Fruit fly (Drosophila melanogaster) whole organism: ENCODE results near the gene CG33702.

ENCODE experiments used
- CG8478 ChIP-seq: fragments of >200 bp; optimal IDR thresholded peaks from 2 replicates; lab custom pipeline; 2018; ENCODE audit warnings: inconsistent platforms
- Dll ChIP-seq: fragments of >200 bp; optimal IDR thresholded peaks from 2 replicates; lab custom pipeline; 2017
- EcR ChIP-seq, 2 experiments: fragments of >200 bp; optimal IDR thresholded peaks; 2 replicates each; lab custom pipeline; 2017; ENCODE audit warnings: missing biosample characterization in 2 of 2, missing genetic modification characterization in 2 of 2, missing genetic modification reagents in 2 of 2
- pan ChIP-seq: fragments of >200 bp; optimal IDR thresholded peaks from 2 replicates; lab custom pipeline; 2017
- psq ChIP-seq: fragments of >200 bp; optimal IDR thresholded peaks from 2 replicates; lab custom pipeline; 2017
- usp ChIP-seq: fragments of >200 bp; optimal IDR thresholded peaks from 2 replicates; lab custom pipeline; 2017; ENCODE audit warnings: missing biosample characterization, missing genetic modification characterization, mixed read lengths

The CG33702 gene

DNA sequence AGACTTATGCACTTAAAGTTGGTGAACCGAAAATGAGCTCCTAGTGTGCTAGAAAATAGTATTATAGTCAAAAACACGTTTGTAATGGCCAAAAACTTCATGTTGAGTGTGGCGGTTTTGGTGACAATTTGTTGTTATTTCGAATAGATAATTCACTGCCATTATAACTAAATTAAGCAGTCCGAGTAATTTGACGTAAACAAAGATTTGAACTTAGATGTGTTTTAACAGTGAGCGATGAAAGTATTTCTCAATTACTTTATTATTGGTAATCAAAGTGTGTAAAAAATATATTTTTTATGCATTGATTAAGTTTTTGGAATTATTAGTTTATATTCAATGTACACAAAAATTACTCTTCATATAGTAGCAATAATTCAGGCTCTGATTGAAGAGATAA, at the start of gene CG33702:
CG33702 (minus strand) TSS at position 101 of the 400 bp plus-strand sequence.
- TF ChIP-seq pan (no peak), usp (GFP tag; lab: Kevin White, UChicago) (no peak)

DNA sequence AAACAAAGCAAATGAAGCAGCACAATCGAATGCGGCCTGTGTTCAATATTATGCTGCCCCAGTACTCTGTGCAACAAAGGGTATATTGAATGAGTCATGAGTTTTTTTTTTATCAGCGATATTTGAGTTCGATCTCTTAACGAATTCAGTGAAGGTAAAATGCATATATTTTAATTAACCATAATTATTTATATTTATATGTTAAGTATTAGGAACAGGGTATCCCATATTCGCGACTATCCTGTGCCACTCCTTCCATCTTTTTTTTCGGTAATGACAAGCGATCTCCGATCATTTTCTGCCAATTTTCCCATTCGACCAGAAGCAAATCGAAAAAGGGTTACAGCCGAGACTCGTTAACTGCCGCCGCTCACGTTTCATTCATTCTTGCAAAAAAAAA, 45.8 kb upstream of the CG33702 start:
- TF ChIP-seq pan, result no peak
- no peak for TF ChIP-seq Dll (lab: Kevin White, UChicago)
- TF ChIP-seq CG8478 (lab: Kevin White, UChicago), result no peak
- TF ChIP-seq usp (GFP tag; lab: Kevin White, UChicago), result no peak
- no peak for TF ChIP-seq psq (lab: Kevin White, UChicago)
- TF ChIP-seq EcR (GFP tag; optimal IDR thresholded peaks at IDR 0.05; lab: Kevin White, UChicago), result no peak

DNA sequence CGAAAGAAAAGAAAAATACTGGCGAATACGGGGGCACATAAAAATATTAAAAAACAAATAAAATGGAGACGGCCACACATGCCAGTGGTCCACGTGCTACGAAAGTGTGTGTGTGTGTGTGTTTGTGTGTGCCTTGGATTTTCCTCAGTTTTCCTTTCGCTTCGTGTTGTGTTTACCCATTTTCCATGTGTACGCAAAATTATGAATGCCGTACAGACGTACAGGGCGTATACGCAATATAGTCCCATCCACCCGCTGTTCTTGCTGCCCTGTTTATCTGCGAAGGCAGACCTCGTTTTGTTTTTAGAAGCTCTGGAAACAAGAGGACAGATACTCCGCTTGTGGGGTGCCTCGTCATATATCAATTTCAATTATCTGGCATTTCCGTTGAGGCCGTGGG, 43.5 kb upstream of the CG33702 start:
- TF ChIP-seq pan (no peak), Dll (lab: Kevin White, UChicago) (no peak)

DNA sequence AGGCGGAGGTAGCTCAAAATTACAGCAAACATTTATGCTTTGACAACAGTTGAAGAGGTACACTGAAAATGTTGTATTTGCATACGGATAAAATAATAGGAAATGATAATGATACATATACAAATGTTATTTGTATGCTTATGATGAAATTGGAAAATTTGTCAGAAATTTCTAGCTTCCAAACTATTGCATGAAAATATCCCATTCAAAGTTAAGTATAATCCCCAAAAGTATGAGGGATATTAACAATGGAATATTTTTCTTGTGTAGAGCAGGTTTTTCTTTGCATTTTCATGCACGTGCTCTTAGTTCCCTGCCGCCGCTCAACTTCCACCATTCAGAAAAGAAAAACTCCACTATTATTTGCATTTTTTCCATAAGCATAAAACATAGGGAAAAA, 41.8 kb upstream of the CG33702 start:
- TF ChIP-seq CG8478 (lab: Kevin White, UChicago) (no peak), usp (GFP tag; lab: Kevin White, UChicago) (no peak), Dll (lab: Kevin White, UChicago) (no peak), pan (no peak), EcR (GFP tag; optimal IDR thresholded peaks at IDR 0.05; lab: Kevin White, UChicago) (no peak), psq (lab: Kevin White, UChicago) (no peak)

DNA sequence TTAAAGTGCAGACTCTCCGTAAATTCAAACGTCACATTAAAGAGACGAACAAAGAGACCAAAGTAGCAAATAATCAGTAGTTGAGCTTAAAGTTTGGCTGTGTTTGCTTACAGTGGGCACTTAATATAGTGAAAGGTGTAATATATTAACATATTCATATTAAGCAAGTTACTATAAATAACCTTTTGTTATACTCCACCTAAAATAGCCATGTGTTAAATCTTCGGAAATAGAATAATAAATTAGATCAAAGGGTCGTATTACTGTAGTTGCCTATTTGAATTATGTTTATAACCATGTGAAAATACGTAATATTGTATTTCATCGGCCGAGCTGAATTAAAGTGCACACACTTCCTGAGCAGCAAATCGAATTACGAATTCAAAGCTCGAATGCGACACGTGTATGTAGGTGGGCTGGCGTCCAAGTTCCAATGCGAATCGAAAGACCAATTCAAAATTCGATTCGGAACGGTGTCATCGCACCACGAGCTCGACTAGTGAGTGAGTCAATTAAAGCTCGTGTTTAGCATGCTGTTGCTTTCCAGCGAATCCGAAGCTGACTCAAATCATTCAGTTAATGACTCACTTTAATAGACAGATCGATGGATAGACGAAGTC, 39.1 kb upstream of the CG33702 start:
- TF ChIP-seq psq (lab: Kevin White, UChicago) (no peak), usp (GFP tag; lab: Kevin White, UChicago) (no peak), Dll (lab: Kevin White, UChicago) (no peak), pan (no peak), CG8478 (lab: Kevin White, UChicago) (no peak), EcR (GFP tag; optimal IDR thresholded peaks at IDR 0.05; lab: Kevin White, UChicago) (no peak)

DNA sequence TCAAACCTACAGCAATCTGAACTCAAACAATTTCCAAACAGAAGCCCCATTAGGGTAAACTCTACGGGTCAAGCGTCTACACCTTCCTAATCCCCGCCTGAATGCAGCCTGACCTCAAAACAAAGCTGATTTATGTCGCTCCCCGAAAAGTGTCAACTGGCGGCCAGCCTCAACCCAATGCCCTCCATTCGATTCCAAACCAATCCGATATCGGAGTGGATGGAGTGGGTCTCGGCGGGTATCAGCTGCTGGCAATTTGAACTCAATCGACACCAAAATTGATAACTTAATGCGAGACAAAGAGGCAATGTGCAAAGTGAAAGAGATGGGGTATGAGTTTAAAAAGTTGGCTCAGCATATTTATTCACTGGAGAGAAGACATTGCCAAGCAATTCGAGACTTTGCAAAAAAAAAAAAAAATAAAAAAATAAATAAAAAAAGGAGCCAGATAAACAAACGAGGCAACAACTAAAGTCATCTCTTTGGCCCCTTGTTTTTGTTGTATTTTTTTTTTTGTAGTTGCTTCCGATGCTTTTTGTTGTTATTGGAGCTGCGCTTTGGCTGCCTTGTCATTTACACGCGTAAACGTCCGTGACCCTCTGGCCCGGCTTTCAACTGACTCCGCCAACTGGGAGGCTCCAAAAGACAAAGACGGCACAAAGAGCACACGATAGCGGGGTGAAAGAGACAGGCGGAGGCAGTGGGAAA, 37.8 kb upstream of the CG33702 start:
- TF ChIP-seq usp (GFP tag; lab: Kevin White, UChicago) (no peak), Dll (lab: Kevin White, UChicago) (no peak), psq (lab: Kevin White, UChicago) (no peak), EcR (GFP tag; optimal IDR thresholded peaks at IDR 0.05; lab: Kevin White, UChicago) (no peak), CG8478 (lab: Kevin White, UChicago) (no peak), pan (no peak)

DNA sequence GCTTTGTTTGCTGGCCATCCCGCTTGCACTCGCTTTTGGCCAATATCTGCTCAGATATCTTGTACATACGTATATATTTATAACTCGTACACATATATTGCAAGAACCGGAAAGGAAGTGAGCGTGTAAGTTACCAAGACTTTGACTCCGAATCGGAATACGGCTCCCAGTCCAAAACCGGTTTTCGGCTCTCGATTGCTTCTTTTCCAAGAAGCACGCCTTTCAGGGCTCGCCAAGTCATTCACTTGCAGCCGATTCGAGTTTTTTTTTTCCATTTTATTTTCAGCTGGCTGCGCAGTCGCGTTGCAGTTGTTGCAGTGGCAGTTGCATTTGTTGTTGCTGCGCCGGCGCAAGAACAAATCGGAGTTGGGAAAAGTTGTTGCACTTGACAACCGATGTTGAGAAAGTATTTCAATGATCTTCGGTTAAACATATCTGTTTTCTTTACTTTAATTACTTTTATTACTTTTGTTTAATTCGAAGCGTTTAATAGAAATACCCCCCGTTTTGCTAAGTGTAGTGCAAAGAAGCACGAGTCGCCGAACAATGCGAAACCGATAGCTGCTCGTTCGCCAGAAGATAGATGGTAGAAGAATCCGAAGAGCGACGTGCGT, 36.6 kb upstream of the CG33702 start:
- TF ChIP-seq Dll (lab: Kevin White, UChicago), result no peak
- TF ChIP-seq CG8478 (lab: Kevin White, UChicago), result no peak
- no peak for TF ChIP-seq usp (GFP tag; lab: Kevin White, UChicago)
- TF ChIP-seq psq (lab: Kevin White, UChicago), result no peak
- peak in 1 of 2 experiments; percentile 52 for TF ChIP-seq EcR (GFP tag; optimal IDR thresholded peaks at IDR 0.05; lab: Kevin White, UChicago)
- TF ChIP-seq pan, result no peak

DNA sequence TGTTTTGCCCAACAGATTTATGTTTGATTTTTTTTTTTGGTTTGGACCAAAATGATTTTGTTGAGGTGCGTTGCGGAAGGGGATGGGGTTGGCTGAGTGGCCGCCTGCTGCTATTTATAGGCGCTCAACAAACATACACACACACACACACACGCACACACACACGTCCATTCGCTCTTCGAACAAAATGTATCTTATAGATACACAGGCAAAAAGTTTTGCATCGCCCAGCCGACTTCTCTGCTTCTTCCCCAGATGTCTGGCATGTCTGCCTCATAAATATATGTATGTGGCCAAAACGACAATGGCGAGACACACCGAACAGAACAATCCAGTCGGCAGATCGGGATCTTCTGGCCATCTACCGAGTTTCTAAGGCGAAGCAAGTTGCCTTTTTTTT, 35.6 kb upstream of the CG33702 start:
- no peak for TF ChIP-seq psq (lab: Kevin White, UChicago)
- TF ChIP-seq pan, result no peak
- TF ChIP-seq CG8478 (lab: Kevin White, UChicago), result no peak
- no peak for TF ChIP-seq Dll (lab: Kevin White, UChicago)
- no peak for TF ChIP-seq EcR (GFP tag; optimal IDR thresholded peaks at IDR 0.05; lab: Kevin White, UChicago)
- TF ChIP-seq usp (GFP tag; lab: Kevin White, UChicago), result no peak

DNA sequence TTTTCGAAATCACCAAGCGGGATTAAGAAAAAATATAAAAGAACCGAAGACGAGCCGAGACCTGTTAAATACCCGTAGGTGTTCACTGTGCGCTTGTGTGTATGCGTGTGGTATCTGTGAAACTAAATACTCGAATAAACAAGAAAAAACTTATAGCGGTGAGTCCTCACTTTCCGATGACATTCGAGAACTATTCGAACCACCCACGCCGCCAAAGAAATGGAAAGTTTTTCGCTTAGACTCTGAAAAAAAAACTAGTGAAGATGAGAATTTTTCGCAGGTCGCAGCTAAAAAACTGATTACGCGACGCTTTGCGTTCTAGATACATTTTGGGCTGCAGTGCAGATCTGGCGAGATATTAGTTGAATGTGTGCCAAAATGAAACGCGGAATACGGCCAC, 34.7 kb upstream of the CG33702 start:
- no peak for TF ChIP-seq EcR (GFP tag; optimal IDR thresholded peaks at IDR 0.05; lab: Kevin White, UChicago)
- no peak for TF ChIP-seq pan
- TF ChIP-seq usp (GFP tag; lab: Kevin White, UChicago), result no peak
- TF ChIP-seq Dll (lab: Kevin White, UChicago), result no peak
- TF ChIP-seq psq (lab: Kevin White, UChicago), result no peak

DNA sequence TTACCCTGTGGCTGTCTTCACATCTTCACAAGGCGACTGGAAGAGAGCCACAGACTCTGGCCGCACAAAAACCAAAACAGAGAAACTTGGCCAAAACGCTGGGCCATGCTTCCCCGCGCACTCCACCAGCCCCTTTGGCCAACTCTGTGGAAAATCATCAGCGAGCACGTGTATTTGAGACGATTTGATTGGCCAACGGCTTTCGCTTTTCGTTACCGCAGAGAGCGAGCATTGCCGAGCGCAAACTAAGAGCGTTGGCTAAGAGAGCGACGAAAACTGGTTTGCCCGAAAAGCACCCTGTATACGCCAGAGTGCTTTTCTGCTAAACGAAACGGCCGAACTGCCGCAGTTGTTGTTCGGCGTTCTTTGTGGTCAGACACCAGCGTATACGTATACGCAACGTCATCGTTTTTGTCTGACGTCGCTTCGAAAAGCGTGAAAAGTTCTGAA, 33.7 kb upstream of the CG33702 start, which contains the start of gene CG42673:
CG42673 (plus strand) TSS at position 346 of the 450 bp plus-strand sequence.
- TF ChIP-seq Dll (lab: Kevin White, UChicago), result peak; percentile 81
- TF ChIP-seq usp (GFP tag; lab: Kevin White, UChicago), result no peak

DNA sequence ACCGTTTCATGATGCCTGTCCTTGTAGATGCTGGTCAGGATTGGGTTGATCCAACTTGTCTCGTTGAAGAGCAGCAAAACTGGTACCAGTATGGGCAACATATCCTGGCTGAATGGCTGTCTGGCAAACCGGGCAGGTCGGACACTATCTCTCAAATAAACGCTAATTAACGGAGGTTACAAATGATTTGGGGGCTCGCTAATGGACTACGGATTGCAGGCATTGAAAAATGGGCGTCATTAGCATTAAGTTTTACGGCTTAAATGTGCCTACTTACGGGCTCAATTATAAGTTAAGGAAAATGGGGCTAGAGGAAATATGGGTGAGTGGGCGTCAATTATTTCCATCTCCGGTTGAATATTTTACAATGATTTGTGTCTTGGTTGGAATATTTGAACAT, 30.7 kb upstream of the CG33702 start, which contains the start of gene Ir67a:
Ir67a (minus strand) TSS at position 101 of the 400 bp plus-strand sequence.
- TF ChIP-seq EcR (GFP tag; optimal IDR thresholded peaks at IDR 0.05; lab: Kevin White, UChicago) (no peak), Dll (lab: Kevin White, UChicago) (no peak), CG8478 (lab: Kevin White, UChicago) (no peak), psq (lab: Kevin White, UChicago) (no peak), pan (no peak), usp (GFP tag; lab: Kevin White, UChicago) (no peak)

DNA sequence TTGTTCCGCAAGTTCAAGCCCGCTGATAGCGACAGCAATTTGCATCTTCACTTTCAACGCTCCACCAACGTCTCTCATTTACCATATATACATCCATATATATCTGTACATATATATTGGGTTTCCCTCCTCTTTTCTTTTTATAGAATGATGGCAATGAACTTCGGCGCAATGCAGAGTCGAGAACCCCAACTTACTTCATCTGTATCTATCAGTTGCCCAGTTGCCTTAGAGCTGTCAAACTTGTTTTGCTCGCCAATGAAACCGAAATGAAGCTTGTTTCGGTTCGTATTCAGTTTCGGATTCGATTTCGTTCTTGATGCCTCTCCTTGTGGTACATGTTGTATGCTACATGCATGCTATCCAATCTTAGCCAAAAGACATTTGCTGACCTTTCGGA, 15.6 kb upstream of the CG33702 start, which contains the start of gene Or67a:
Or67a (plus strand) TSS at position 233 of the 400 bp plus-strand sequence.
- TF ChIP-seq CG8478 (lab: Kevin White, UChicago), result no peak
- TF ChIP-seq EcR (GFP tag; optimal IDR thresholded peaks at IDR 0.05; lab: Kevin White, UChicago), result peak in 1 of 2 experiments; percentile 87
